Worm (Caenorhabditis elegans): ENCODE results near the gene fig-1.

Gene fig-1

ce11 chrV:10951655-10952278 lies 29.2 kb downstream of the fig-1 start, which contains the start of gene F17C11.4 (continued):
- peak; percentile 39 for TF ChIP-seq ztf-26 (tag; optimal IDR thresholded peaks at IDR 0.05)
- peak; percentile 62 for TF ChIP-seq atf-7 (tag; optimal IDR thresholded peaks at IDR 0.05)
- peak; percentile 66; the same call in 1 of the 2 replicates for TF ChIP-seq lin-26 (GFP tag; IDR thresholded peaks at IDR 0.05)
- peak; percentile 20 for TF ChIP-seq lin-54 (GFP tag; optimal IDR thresholded peaks at IDR 0.05)
- peak; percentile 20 for TF ChIP-seq F57C9.4 (tag; optimal IDR thresholded peaks at IDR 0.05)
- TF ChIP-seq pbrm-1 (GFP tag; IDR thresholded peaks at IDR 0.05): no peak
- peak; percentile 67 for TF ChIP-seq lin-40 (tag; optimal IDR thresholded peaks at IDR 0.05)
- no peak for TF ChIP-seq snpc-4 (GFP tag; optimal IDR thresholded peaks at IDR 0.05)
- TF ChIP-seq snpc-4 (tag; optimal IDR thresholded peaks at IDR 0.05): peak in 2 of 4 experiments; percentile 33 to 40
- TF ChIP-seq ama-1 (optimal IDR thresholded peaks at IDR 0.05): peak; percentile 67
- TF ChIP-seq ama-1 (GFP tag; optimal IDR thresholded peaks at IDR 0.05): no peak
- no peak for TF ChIP-seq pha-4 (tag; optimal IDR thresholded peaks at IDR 0.05)
- no peak for TF ChIP-seq bed-2 (GFP tag; IDR thresholded peaks at IDR 0.05)
- TF ChIP-seq sptf-2 (GFP tag; optimal IDR thresholded peaks at IDR 0.05): no peak
- peak; percentile 50 for TF ChIP-seq tbp1 (GFP tag; optimal IDR thresholded peaks at IDR 0.05)
- TF ChIP-seq F37B4.10 (GFP tag; IDR thresholded peaks at IDR 0.05): no peak
- no peak for TF ChIP-seq nfya-1 (tag; optimal IDR thresholded peaks at IDR 0.05; ENCODE audit: borderline replicate concordance, insufficient read depth)
- no peak for TF ChIP-seq attf-6 (GFP tag; IDR thresholded peaks at IDR 0.05)
- 0 out of 2 replicates have a peak, but pooled peaks have one; percentile 13 for TF ChIP-seq madf-6 (GFP tag; IDR thresholded peaks at IDR 0.05)
- no peak for TF ChIP-seq ceh-27 (GFP tag; optimal IDR thresholded peaks at IDR 0.05)
- TF ChIP-seq ceh-40 (GFP tag; IDR thresholded peaks at IDR 0.05): no peak
- TF ChIP-seq cebp-1 (GFP tag; IDR thresholded peaks at IDR 0.05): peak; percentile 77
- peak; percentile 91 for TF ChIP-seq cebp-1 (tag; optimal IDR thresholded peaks at IDR 0.05)

ce11 chrV:10949511-10949910 lies 31.5 kb downstream of the fig-1 start, which contains the start of gene col-153:
col-153 (plus strand) TSS chrV:10949811.
- no peak for TF ChIP-seq hrde-1 (tag; optimal IDR thresholded peaks at IDR 0.05; ENCODE audit: borderline replicate concordance)
- no peak for TF ChIP-seq fkh-3 (tag; optimal IDR thresholded peaks at IDR 0.05)
- TF ChIP-seq pha-4 (tag; optimal IDR thresholded peaks at IDR 0.05): no peak
- no peak for TF ChIP-seq nhr-179 (tag; optimal IDR thresholded peaks at IDR 0.05)

ce11 chrV:10947930-10948329 lies 33.1 kb downstream of the fig-1 start, which contains the start of gene F17C11.2:
F17C11.2 (plus strand) TSS chrV:10948230.
- TF ChIP-seq B0019.2 (GFP tag; conservative IDR thresholded peaks at IDR 0.05) (no peak), xnd-1 (tag; optimal IDR thresholded peaks at IDR 0.05) (no peak), lsl-1 (GFP tag; optimal IDR thresholded peaks at IDR 0.05) (no peak), mes-4 (tag; optimal IDR thresholded peaks at IDR 0.05) (no peak), snpc-1.3 (tag; optimal IDR thresholded peaks at IDR 0.05; ENCODE audit: insufficient read depth) (no peak), dox-1 (GFP tag; IDR thresholded peaks at IDR 0.05) (no peak), F10E7.11 (tag; optimal IDR thresholded peaks at IDR 0.05) (no peak)

- TF ChIP-seq ama-1 (optimal IDR thresholded peaks at IDR 0.05) (no peak), ama-1 (GFP tag; optimal IDR thresholded peaks at IDR 0.05) (no peak), ekl-4 (GFP tag; IDR thresholded peaks at IDR 0.05) (no peak)
Observed at ce11 chrV:10947210-10947609, 33.8 kb downstream of the fig-1 start.
